Worm (Caenorhabditis elegans) whole organism, L4/young adult: Measurements from ENCODE around the gene srxa-15.

Experiments
- W03F9.2 ChIP-seq: fragments of 150-350 bp; optimal IDR thresholded peaks from 2 replicates; lab custom pipeline; 2014; ENCODE audit warnings: missing biosample characterization, missing genetic modification characterization
- dao-5 ChIP-seq: sonication (generic microtip); optimal IDR thresholded peaks from 2 replicates; lab custom pipeline; 2016; ENCODE audit warnings: missing genotype, missing genetic modification characterization, moderate library complexity, missing compliant biosample characterization
- him-1 ChIP-seq: sonication (generic microtip); optimal IDR thresholded peaks from 2 replicates; lab custom pipeline; 2016; ENCODE audit warnings: missing genotype, missing genetic modification reagents, missing genetic modification characterization, missing compliant biosample characterization

The srxa-15 gene

DNA sequence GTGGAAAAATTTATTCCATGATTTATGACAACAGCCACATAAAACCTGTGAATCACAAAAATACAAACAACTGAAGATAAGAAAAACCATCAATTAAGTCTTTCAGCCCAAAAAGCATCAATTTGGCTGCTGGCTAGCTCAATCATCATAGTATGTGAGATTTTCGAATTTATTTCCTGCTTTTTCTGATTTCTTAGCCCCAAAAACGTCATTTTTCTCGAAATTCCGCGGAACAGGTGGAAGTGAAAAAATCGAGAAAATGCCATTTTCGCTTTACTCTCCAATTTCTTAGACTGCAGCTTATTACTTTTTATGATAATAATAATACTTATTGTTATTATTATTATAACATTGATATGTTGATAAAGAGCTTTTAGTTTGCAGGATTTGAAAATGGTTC is at the start of gene srxa-15:
Gene srxa-15, plus strand, starts transcription at position 301 of the 400 bp plus-strand sequence.
- no peak for TF ChIP-seq W03F9.2 (tag; lab: Kevin White, UChicago)
- TF ChIP-seq him-1 = no peak
- no peak for TF ChIP-seq dao-5 (tag; lab: Kevin White, UChicago)

DNA sequence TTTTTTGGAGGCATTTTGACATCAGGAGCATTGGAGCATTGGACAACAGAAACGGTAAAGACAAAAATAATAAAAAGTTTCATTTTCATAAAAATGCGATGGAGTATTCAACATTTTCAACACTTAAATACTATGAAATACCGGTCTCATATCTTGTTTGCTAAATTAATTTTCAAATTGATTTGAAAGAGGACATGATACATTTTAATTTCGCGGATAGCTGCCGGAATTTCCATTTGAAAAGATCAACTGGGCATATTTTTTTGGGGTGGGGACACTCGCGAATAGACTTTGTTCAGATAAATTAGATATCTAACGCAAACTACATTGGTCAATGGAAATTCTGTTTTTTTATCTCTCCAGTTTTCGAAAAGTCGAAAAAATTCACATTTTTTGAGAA is 47.2 kb upstream of the srxa-15 start, which contains the start of gene F26F2.10:
Gene F26F2.10, minus strand, starts transcription at position 101 of the 400 bp plus-strand sequence.
- no peak for TF ChIP-seq W03F9.2 (tag; lab: Kevin White, UChicago)
- TF ChIP-seq him-1 = no peak
- TF ChIP-seq dao-5 (tag; lab: Kevin White, UChicago) = no peak

ce11 chrV:20595653-20596052 is 46.3 kb upstream of the srxa-15 start, which contains the start of gene F26F2.11:
TSS of gene F26F2.11 (minus strand) at chrV:20595753.
- no peak for TF ChIP-seq him-1
- no peak for TF ChIP-seq W03F9.2 (tag; lab: Kevin White, UChicago)
- no peak for TF ChIP-seq dao-5 (tag; lab: Kevin White, UChicago)

DNA sequence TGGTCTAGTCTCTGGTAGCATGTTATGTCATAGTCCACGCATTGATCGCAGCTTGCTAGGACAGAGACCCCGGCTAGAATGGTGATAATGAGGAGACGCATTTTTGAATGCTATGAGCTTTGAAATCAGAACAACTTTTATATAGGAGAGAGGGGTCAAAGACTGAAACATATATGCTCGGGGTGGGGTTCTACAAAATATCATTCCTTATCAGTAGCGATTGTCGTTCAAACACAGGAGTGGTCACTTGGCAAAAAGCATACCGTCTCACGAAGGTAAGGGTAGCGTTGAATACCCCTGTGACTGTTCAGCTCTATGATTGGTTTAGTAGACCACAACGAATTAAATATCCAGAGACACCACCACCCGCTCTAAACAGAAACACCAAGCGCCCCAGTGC is 44.9 kb upstream of the srxa-15 start, which contains the start of gene F46B3.1:
Gene F46B3.1, minus strand, starts transcription at position 101 of the 400 bp plus-strand sequence.
- TF ChIP-seq W03F9.2 (tag; lab: Kevin White, UChicago) (no peak), dao-5 (tag; lab: Kevin White, UChicago) (no peak), him-1 (no peak)

DNA sequence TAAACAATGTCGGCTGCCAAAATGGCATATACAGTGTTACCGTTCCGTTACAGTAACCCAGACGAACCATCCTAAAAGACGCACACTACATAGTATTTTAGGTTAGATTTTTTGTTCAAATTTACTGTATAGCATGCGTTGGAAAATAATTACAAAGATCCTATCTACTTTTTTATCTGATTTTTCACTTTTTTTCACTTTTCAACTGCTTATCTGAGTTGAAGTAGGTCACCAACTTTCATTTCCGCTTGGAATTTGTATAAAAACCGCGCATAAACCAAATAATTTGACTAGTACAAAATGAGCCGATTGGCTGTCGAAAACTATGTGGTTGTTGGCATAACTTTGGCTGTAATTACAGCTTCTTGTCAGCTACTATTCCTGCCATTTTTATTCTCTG is 42.2 kb upstream of the srxa-15 start, which contains the start of gene col-163:
Gene col-163, plus strand, starts transcription at position 301 of the 400 bp plus-strand sequence.
- TF ChIP-seq W03F9.2 (tag; lab: Kevin White, UChicago) (no peak), dao-5 (tag; lab: Kevin White, UChicago) (no peak), him-1 (no peak)

- TF ChIP-seq him-1 = no peak
- TF ChIP-seq dao-5 (tag; lab: Kevin White, UChicago) = no peak
- TF ChIP-seq W03F9.2 (tag; lab: Kevin White, UChicago) = no peak
Measured at ce11 chrV:20600704-20601103, 41.3 kb upstream of the srxa-15 start.

ce11 chrV:20603014-20603413 is 39.0 kb upstream of the srxa-15 start, which contains the start of gene ttr-11:
TSS of gene ttr-11 (plus strand) at chrV:20603314.
- no peak for TF ChIP-seq him-1
- TF ChIP-seq W03F9.2 (tag; lab: Kevin White, UChicago) = no peak
- TF ChIP-seq dao-5 (tag; lab: Kevin White, UChicago) = no peak

DNA sequence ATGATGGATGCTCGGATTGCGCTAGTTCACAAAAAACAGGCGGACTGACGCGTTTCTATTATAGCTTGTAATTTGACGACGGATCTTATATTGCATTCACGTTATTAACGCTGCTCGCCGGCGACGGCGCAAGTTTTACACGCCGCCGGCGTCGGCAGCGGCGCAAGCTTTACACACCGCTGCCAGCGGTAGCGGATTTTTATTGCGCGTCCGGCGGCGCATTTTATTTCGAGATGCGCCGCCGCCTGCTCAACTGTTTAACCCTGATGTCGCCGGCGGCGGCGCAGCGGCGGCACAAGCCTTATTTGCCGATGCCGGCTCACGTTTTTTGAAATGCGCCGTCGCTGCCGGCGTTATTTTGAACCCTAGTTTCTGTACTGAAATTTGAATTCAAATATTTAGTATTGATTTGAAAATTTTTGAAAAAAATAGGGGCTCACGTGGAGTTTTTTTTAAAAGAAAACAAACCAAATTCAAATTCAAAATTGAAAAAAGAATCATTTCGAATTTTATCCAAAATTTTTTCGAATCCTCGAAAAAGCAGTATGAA is 37.3 kb upstream of the srxa-15 start, which contains the start of gene ttr-57:
Gene ttr-57, plus strand, starts transcription at position 500 of the 550 bp plus-strand sequence.
- TF ChIP-seq him-1 (no peak), W03F9.2 (tag; lab: Kevin White, UChicago) (no peak)

DNA sequence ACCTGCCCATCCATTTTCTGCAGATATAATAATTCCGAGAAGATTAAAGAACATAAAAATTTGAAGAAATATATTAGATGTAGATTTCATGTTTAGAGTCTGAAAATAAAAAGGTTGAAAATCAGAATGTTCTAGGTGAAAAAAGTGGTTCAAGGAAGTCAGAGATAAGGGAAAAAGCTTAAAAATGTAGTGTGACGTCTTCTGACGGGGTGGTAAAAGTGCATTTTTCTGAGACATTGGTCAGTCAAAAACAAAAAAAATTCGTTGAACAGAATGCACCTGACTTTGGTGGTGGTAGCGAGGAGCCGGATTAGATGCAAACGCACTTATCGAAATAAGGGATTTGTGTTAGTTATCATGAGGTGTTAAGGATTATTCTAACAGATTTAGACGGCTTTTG is 35.4 kb upstream of the srxa-15 start, which contains the start of gene F46B3.23:
Gene F46B3.23, minus strand, starts transcription at position 101 of the 400 bp plus-strand sequence.
- TF ChIP-seq W03F9.2 (tag; lab: Kevin White, UChicago) (no peak), him-1 (no peak), dao-5 (tag; lab: Kevin White, UChicago) (no peak)

DNA sequence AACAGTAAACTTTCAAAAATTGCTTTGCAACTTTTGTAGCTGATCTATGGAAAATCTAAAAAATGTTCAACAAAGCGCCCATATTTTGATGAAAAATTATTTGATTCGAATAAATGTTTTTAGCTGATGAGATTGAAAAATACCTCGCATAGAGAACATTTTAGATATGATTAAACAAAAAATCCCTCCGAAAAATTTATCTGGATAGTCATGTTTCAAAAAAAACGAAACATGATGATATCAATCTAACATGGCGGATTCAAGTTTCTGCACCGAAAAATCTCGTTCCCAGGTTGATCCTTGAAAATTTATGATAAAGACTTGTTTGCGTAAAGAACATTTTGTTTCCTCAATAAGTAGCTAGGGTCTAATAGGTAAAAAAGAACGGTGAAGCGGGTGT is 33.3 kb upstream of the srxa-15 start, which contains the start of gene ttr-12:
Gene ttr-12, minus strand, starts transcription at position 101 of the 400 bp plus-strand sequence.
- TF ChIP-seq W03F9.2 (tag; lab: Kevin White, UChicago) = no peak
- no peak for TF ChIP-seq him-1
- TF ChIP-seq dao-5 (tag; lab: Kevin White, UChicago) = no peak

DNA sequence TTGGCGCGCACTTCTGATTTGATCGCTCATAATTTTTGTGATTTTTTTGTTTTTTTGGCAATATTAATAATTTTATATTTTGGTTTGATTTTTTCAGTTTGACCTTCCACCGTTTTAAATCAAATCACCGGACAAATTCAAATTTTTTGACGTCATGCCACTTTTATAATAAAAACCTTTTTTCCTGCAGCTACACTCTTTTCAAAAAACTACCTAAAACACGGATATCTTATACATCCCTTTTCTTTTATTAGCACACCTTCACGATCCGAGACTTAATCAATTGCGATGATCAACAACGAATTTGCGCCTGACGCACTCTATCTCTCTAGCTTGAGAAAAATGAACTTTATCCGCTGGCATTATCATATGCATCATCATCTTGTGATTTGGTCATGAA is 32.5 kb upstream of the srxa-15 start, which contains the start of gene grd-2:
Gene grd-2, plus strand, starts transcription at position 301 of the 400 bp plus-strand sequence.
- TF ChIP-seq dao-5 (tag; lab: Kevin White, UChicago) (no peak), W03F9.2 (tag; lab: Kevin White, UChicago) (no peak), him-1 (no peak)

DNA sequence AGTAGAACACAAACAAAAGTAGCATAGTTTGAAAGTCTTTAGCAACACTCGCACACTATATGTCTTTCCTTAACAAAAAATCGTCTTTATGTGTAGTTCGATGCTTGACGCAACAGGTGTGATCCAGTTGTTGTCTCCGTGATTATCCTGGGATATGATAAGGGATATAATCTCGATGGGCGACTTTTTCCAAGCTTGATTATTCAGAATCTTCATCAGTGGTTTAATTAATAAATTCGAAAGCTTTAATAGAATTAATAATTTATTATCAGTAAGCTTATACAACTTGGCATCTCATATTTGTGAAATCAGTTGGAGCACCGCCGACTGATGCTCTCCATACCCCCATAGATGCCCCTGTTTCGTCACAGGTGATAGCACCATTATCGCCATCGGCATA is 23.4 kb upstream of the srxa-15 start, which contains the start of gene F46B3.7:
Gene F46B3.7, minus strand, starts transcription at position 101 of the 400 bp plus-strand sequence.
- no peak for TF ChIP-seq dao-5 (tag; lab: Kevin White, UChicago)
- no peak for TF ChIP-seq him-1
- TF ChIP-seq W03F9.2 (tag; lab: Kevin White, UChicago) = no peak

DNA sequence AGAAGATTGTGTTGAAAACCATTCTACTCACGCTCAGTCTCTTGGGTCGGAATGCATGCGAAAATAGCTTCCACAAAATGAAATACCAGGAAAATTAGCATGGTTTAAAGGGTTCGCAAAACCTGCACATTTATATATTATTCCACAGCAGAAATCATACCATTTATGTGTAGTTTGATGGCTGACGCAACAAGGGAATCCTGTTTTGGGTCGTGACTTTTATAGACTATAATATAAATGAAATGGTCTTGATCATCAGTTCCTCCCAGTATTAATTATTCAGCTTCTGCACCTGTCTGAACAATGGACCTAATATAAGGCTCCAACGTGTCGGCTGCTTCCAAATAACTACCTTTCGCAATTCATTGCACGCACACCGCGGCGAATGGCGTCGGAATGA is 18.9 kb upstream of the srxa-15 start, which contains the start of gene F46B3.8:
Gene F46B3.8, minus strand, starts transcription at position 101 of the 400 bp plus-strand sequence.
- TF ChIP-seq him-1 (no peak), dao-5 (tag; lab: Kevin White, UChicago) (no peak), W03F9.2 (tag; lab: Kevin White, UChicago) (no peak)

DNA sequence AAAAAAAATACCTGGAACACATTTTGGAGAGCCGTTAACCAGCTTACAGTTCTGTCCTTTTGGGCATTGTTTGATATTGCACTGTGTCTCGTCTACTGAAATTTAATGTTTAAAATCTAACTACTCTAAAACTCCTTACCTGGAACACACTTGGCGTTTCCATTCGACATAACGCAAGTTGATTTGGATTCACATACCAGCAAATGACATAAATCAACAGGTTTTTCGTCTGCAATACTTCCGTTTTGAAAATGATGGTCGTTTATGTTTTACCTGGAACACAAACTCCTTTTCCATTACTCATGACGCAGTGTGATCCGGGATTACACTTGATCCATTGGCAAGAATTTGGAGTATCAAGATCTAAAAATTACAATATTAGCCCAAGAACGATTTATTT is 16.7 kb upstream of the srxa-15 start:
- TF ChIP-seq dao-5 (tag; lab: Kevin White, UChicago) (no peak), W03F9.2 (tag; lab: Kevin White, UChicago) (no peak), him-1 (no peak)
